Fruit fly (Drosophila melanogaster) whole organism, embryonic: ENCODE data around the gene Cfp1.
A peak's percentile ranks its signal among the peaks of the same experiment; 100 is the strongest.

Experiments
- Awh ChIP-seq: fragments of 200-800 bp; sonication (Bioruptor generic); IDR thresholded peaks from 2 replicates; pipeline ENCODE4, ENCODE4 v1.3.6; 2022; ENCODE audit warnings: missing biosample characterization, missing genetic modification characterization
- Blimp-1 ChIP-seq: fragments of 200-800 bp; sonication (Bioruptor generic); optimal IDR thresholded peaks from 3 replicates; lab custom pipeline; 2018; ENCODE audit warnings: missing biosample characterization, missing genetic modification characterization, mild to moderate bottlenecking, moderate library complexity, missing genetic modification reagents
- CG11723 ChIP-seq: fragments of 200-800 bp; sonication (Bioruptor generic); optimal IDR thresholded peaks from 2 replicates; lab custom pipeline; 2017; ENCODE audit warnings: missing biosample characterization, mild to moderate bottlenecking, missing genetic modification characterization
- CG14014 ChIP-seq: fragments of 200-800 bp; sonication (Bioruptor generic); IDR thresholded peaks from 2 replicates; pipeline ENCODE4 v1.3.6; 2022; ENCODE audit warnings: missing biosample characterization, missing genetic modification characterization
- CG14965 ChIP-seq: fragments of 200-800 bp; sonication (Bioruptor generic); optimal IDR thresholded peaks from 2 replicates; lab custom pipeline; 2016; ENCODE audit warnings: missing biosample characterization, missing genetic modification characterization, borderline replicate concordance
- CG18476 ChIP-seq: fragments of 200-800 bp; sonication (Bioruptor generic); optimal IDR thresholded peaks from 2 replicates; lab custom pipeline; 2016; ENCODE audit warnings: missing biosample characterization, mild to moderate bottlenecking, missing genetic modification characterization
- CG18599 ChIP-seq: fragments of 200-800 bp; sonication (Bioruptor generic); optimal IDR thresholded peaks from 3 replicates; lab custom pipeline; 2017; ENCODE audit warnings: missing biosample characterization, missing genetic modification characterization, mild to moderate bottlenecking, moderate library complexity, missing genetic modification reagents
- CG18619 ChIP-seq: fragments of 200-800 bp; sonication (Bioruptor generic); optimal IDR thresholded peaks from 3 replicates; lab custom pipeline; 2017; ENCODE audit warnings: missing biosample characterization, mild to moderate bottlenecking, missing genetic modification characterization
- CG2129 ChIP-seq: fragments of 200-800 bp; sonication (Bioruptor generic); IDR thresholded peaks from 2 replicates; pipeline ENCODE4 v1.3.6; 2022; ENCODE audit warnings: missing biosample characterization, missing genetic modification characterization; ENCODE audit not compliant: partially characterized antibody
- CG2712 ChIP-seq: fragments of 200-800 bp; optimal IDR thresholded peaks from 3 replicates; lab custom pipeline; 2019; ENCODE audit warnings: missing biosample characterization, mild to moderate bottlenecking, missing genetic modification characterization, moderate library complexity
- CG32767 ChIP-seq: fragments of 200-800 bp; sonication (Bioruptor generic); IDR thresholded peaks from 2 replicates; pipeline ENCODE4 v1.3.6; 2022; ENCODE audit warnings: missing biosample characterization, missing genetic modification characterization
- CG32772 ChIP-seq: fragments of 200-800 bp; sonication (Bioruptor generic); IDR thresholded peaks from 2 replicates; pipeline ENCODE4 v1.3.6; 2022; ENCODE audit warnings: missing biosample characterization, missing genetic modification characterization
- CG6813 ChIP-seq: fragments of 200-800 bp; sonication (Bioruptor generic); optimal IDR thresholded peaks from 2 replicates; lab custom pipeline; 2017; ENCODE audit warnings: missing biosample characterization, missing genetic modification characterization, mild to moderate bottlenecking, moderate library complexity, missing genetic modification reagents
- CG7839 ChIP-seq: fragments of 200-800 bp; sonication (Bioruptor generic); optimal IDR thresholded peaks from 3 replicates; lab custom pipeline; 2018; ENCODE audit warnings: missing biosample characterization, mild to moderate bottlenecking, missing genetic modification characterization, moderate library complexity
- CG7987 ChIP-seq: fragments of 200-800 bp; sonication (Bioruptor generic); optimal IDR thresholded peaks from 2 replicates; lab custom pipeline; 2018; ENCODE audit warnings: missing biosample characterization, mild to moderate bottlenecking, missing genetic modification characterization, moderate library complexity
- CG8281 ChIP-seq: fragments of 200-800 bp; sonication (Bioruptor generic); optimal IDR thresholded peaks from 2 replicates; lab custom pipeline; 2018; ENCODE audit warnings: missing biosample characterization, mild to moderate bottlenecking, missing genetic modification characterization, moderate library complexity
- CG8388 ChIP-seq: fragments of 200-800 bp; sonication (Bioruptor generic); optimal IDR thresholded peaks from 2 replicates; lab custom pipeline; 2019; ENCODE audit warnings: missing biosample characterization, mild to moderate bottlenecking, missing genetic modification characterization, moderate library complexity
- Camta ChIP-seq: fragments of 200-800 bp; sonication (Bioruptor generic); optimal IDR thresholded peaks from 2 replicates; lab custom pipeline; 2016; ENCODE audit warnings: missing biosample characterization, missing genetic modification characterization
- Deaf1 ChIP-seq: fragments of 200-800 bp; optimal IDR thresholded peaks from 3 replicates; lab custom pipeline; 2019; ENCODE audit warnings: missing biosample characterization, mild to moderate bottlenecking, missing genetic modification characterization, moderate library complexity
- Dfd ChIP-seq, 2 experiments: fragments of >200 bp; optimal IDR thresholded peaks; 2 replicates each; lab custom pipeline; 2017; ENCODE audit warnings: missing biosample characterization in 2 of 2, missing genetic modification characterization in 2 of 2
- Doc2 ChIP-seq: fragments of 200-800 bp; sonication (Bioruptor generic); IDR thresholded peaks from 2 replicates; pipeline ENCODE4 v1.3.6; 2022; ENCODE audit warnings: missing biosample characterization, missing genetic modification characterization
- Ets97D ChIP-seq: fragments of 200-800 bp; sonication (Bioruptor generic); optimal IDR thresholded peaks from 3 replicates; lab custom pipeline; 2016; ENCODE audit warnings: missing biosample characterization, missing genetic modification characterization
- GATAe ChIP-seq: fragments of 200-800 bp; sonication (Bioruptor generic); conservative IDR thresholded peaks from 2 replicates; pipeline ENCODE4 v1.3.6; 2022; ENCODE audit warnings: missing biosample characterization, missing genetic modification characterization
- HLH4C ChIP-seq: fragments of 200-800 bp; sonication (Bioruptor generic); IDR thresholded peaks from 3 replicates; pipeline ENCODE4 v1.3.6; 2022; ENCODE audit warnings: missing biosample characterization, missing genetic modification characterization; ENCODE audit not compliant: partially characterized antibody
- Hr51 ChIP-seq, 2 experiments: fragments of 200-800 bp; sonication (Bioruptor generic); optimal IDR thresholded peaks; 2 replicates in 1 of 2; 3 replicates in 1 of 2; lab custom pipeline; 2016 to 2018; ENCODE audit warnings: missing biosample characterization in 2 of 2, missing genetic modification characterization in 2 of 2, mild to moderate bottlenecking in 1 of 2, moderate library complexity in 1 of 2
- Mes4 ChIP-seq: fragments of 200-800 bp; sonication (Bioruptor generic); optimal IDR thresholded peaks from 2 replicates; lab custom pipeline; 2016; ENCODE audit warnings: missing biosample characterization, missing genetic modification characterization
- Nf-YA ChIP-seq: fragments of 200-800 bp; sonication (Bioruptor generic); IDR thresholded peaks from 2 replicates; pipeline ENCODE4 v1.3.6; 2022; ENCODE audit warnings: missing biosample characterization, missing genetic modification characterization
- Nf-YB ChIP-seq: fragments of 200-800 bp; sonication (Bioruptor generic); optimal IDR thresholded peaks from 3 replicates; lab custom pipeline; 2019; ENCODE audit warnings: missing biosample characterization, mild to moderate bottlenecking, missing genetic modification characterization, moderate library complexity
- Opbp ChIP-seq: fragments of 200-800 bp; sonication (Bioruptor generic); IDR thresholded peaks from 3 replicates; pipeline ENCODE4 v1.3.6; 2022; ENCODE audit warnings: missing biosample characterization, missing genetic modification characterization; ENCODE audit not compliant: partially characterized antibody
- Optix ChIP-seq: fragments of 200-800 bp; sonication (Bioruptor generic); IDR thresholded peaks from 3 replicates; pipeline ENCODE4 v1.3.6; 2022; ENCODE audit warnings: missing biosample characterization, missing genetic modification characterization
- Taf1 ChIP-seq: fragments of 200-800 bp; sonication (Bioruptor generic); IDR thresholded peaks from 2 replicates; pipeline ENCODE4 v1.3.6; 2022; ENCODE audit warnings: missing biosample characterization, missing genetic modification characterization
- bab2 ChIP-seq: fragments of 200-800 bp; sonication (Bioruptor generic); optimal IDR thresholded peaks from 2 replicates; lab custom pipeline; 2016; ENCODE audit warnings: missing biosample characterization, missing genetic modification characterization
- bbx ChIP-seq: fragments of 200-800 bp; sonication (Bioruptor generic); IDR thresholded peaks from 2 replicates; pipeline ENCODE4 v1.3.6; 2022; ENCODE audit warnings: missing biosample characterization, missing genetic modification characterization; ENCODE audit not compliant: partially characterized antibody
- cg ChIP-seq: fragments of 200-800 bp; sonication (Bioruptor generic); optimal IDR thresholded peaks from 3 replicates; lab custom pipeline; 2019; ENCODE audit warnings: missing biosample characterization, mild to moderate bottlenecking, missing genetic modification characterization, moderate library complexity
- chm ChIP-seq: fragments of 200-800 bp; sonication (Bioruptor generic); IDR thresholded peaks from 2 replicates; pipeline ENCODE4 v1.3.6; 2022; ENCODE audit warnings: missing biosample characterization, missing genetic modification characterization
- ci ChIP-seq: fragments of 200-800 bp; sonication (Bioruptor generic); IDR thresholded peaks from 3 replicates; pipeline ENCODE4 v1.3.6; 2022; ENCODE audit warnings: missing biosample characterization, missing genetic modification characterization
- da ChIP-seq: fragments of 200-800 bp; sonication (Bioruptor generic); optimal IDR thresholded peaks from 2 replicates; lab custom pipeline; 2016; ENCODE audit warnings: missing biosample characterization, missing genetic modification characterization
- fd64A ChIP-seq: fragments of 200-800 bp; sonication (Bioruptor generic); optimal IDR thresholded peaks from 3 replicates; lab custom pipeline; 2018; ENCODE audit warnings: missing biosample characterization, mild to moderate bottlenecking, missing genetic modification characterization
- gt ChIP-seq: fragments of 200-800 bp; sonication (Bioruptor generic); IDR thresholded peaks from 2 replicates; pipeline ENCODE4 v1.3.6; 2022; ENCODE audit warnings: missing biosample characterization, missing genetic modification characterization
- jumu ChIP-seq: fragments of 200-800 bp; sonication (Bioruptor generic); optimal IDR thresholded peaks from 3 replicates; lab custom pipeline; 2016; ENCODE audit warnings: missing biosample characterization, missing genetic modification characterization
- ken ChIP-seq: fragments of 200-800 bp; sonication (Bioruptor generic); IDR thresholded peaks from 3 replicates; pipeline ENCODE4 v1.3.6; 2022; ENCODE audit warnings: missing biosample characterization, missing genetic modification characterization
- mam ChIP-seq: fragments of 200-800 bp; sonication (Bioruptor generic); optimal IDR thresholded peaks from 3 replicates; lab custom pipeline; 2016; ENCODE audit warnings: missing biosample characterization, missing genetic modification characterization
- mirr ChIP-seq: fragments of 200-800 bp; sonication (Bioruptor generic); optimal IDR thresholded peaks from 3 replicates; lab custom pipeline; 2018; ENCODE audit warnings: missing biosample characterization, mild to moderate bottlenecking, missing genetic modification characterization
- nerfin-1 ChIP-seq: fragments of 200-800 bp; sonication (Bioruptor generic); optimal IDR thresholded peaks from 3 replicates; lab custom pipeline; 2019; ENCODE audit warnings: missing biosample characterization, mild to moderate bottlenecking, missing genetic modification characterization, moderate library complexity
- onecut ChIP-seq: fragments of 200-800 bp; sonication (Bioruptor generic); IDR thresholded peaks from 2 replicates; pipeline ENCODE4 v1.3.6; 2022; ENCODE audit warnings: missing biosample characterization, missing genetic modification characterization
- phol ChIP-seq: fragments of 200-800 bp; sonication (Bioruptor generic); optimal IDR thresholded peaks from 3 replicates; lab custom pipeline; 2018; ENCODE audit warnings: missing biosample characterization, mild to moderate bottlenecking, missing genetic modification characterization, moderate library complexity
- scrt ChIP-seq: fragments of 200-800 bp; sonication (Bioruptor generic); optimal IDR thresholded peaks from 2 replicates; lab custom pipeline; 2018; ENCODE audit warnings: missing biosample characterization, mild to moderate bottlenecking, missing genetic modification characterization, moderate library complexity
- slbo ChIP-seq: fragments of 200-800 bp; sonication (Bioruptor generic); IDR thresholded peaks from 2 replicates; pipeline ENCODE4 v1.3.6; 2022; ENCODE audit warnings: missing biosample characterization, missing genetic modification characterization
- sqz ChIP-seq: fragments of 200-800 bp; sonication (Bioruptor generic); optimal IDR thresholded peaks from 3 replicates; lab custom pipeline; 2018; ENCODE audit warnings: missing biosample characterization, mild to moderate bottlenecking, missing genetic modification characterization
- tll ChIP-seq, 2 experiments: fragments of 200-800 bp in 1 of 2; fragments of >200 bp in 1 of 2; sonication (Bioruptor generic) in 1 of 2; optimal IDR thresholded peaks; 2 replicates each; lab custom pipeline; 2017 to 2019; ENCODE audit warnings: missing biosample characterization in 2 of 2, missing genetic modification characterization in 2 of 2, mild to moderate bottlenecking in 1 of 2, moderate library complexity in 1 of 2
- twi ChIP-seq: fragments of 200-800 bp; optimal IDR thresholded peaks from 2 replicates; lab custom pipeline; 2019; ENCODE audit warnings: missing biosample characterization, mild to moderate bottlenecking, missing genetic modification characterization, moderate library complexity

Gene Cfp1

dm6 chrX:9220434-9220833 lies 52.3 kb downstream of the Cfp1 start (continued):
- TF ChIP-seq slbo (GFP tag; lab: Robert Waterston, UW), result no peak
- TF ChIP-seq CG14965 (GFP tag; lab: Kevin White, UChicago), result no peak
- peak; percentile 22 for TF ChIP-seq Blimp-1
- no peak for TF ChIP-seq da (GFP tag; lab: Kevin White, UChicago)
- TF ChIP-seq ken (GFP tag; lab: Robert Waterston, UW), result 0 out of 3 replicates have a peak, but pooled peaks have one; percentile 16
- no peak for TF ChIP-seq chm (GFP tag; lab: Robert Waterston, UW)
- TF ChIP-seq cg (GFP tag; lab: Kevin White, UChicago), result no peak
- no peak for TF ChIP-seq CG18476 (GFP tag; lab: Kevin White, UChicago)
- TF ChIP-seq Optix (GFP tag; lab: Robert Waterston, UW), result peak; percentile 51; the same call in 1 of the 3 replicates
- no peak; the same call in 1 of the 2 replicates for TF ChIP-seq CG32767
- no peak for TF ChIP-seq Deaf1
- no peak for TF ChIP-seq CG7987 (GFP tag; lab: Kevin White, UChicago)
- peak; percentile 23 for TF ChIP-seq phol (tag; lab: Kevin White, UChicago)
- no peak for TF ChIP-seq onecut
- no peak for TF ChIP-seq Nf-YA (GFP tag; lab: Robert Waterston, UW)
- no peak for TF ChIP-seq bbx
- TF ChIP-seq Camta (GFP tag; lab: Kevin White, UChicago), result no peak
- TF ChIP-seq Dfd (GFP tag; optimal IDR thresholded peaks at IDR 0.05; lab: Kevin White, UChicago), result no peak
- no peak for TF ChIP-seq CG18619 (GFP tag; lab: Kevin White, UChicago)
- no peak for TF ChIP-seq tll (GFP tag; optimal IDR thresholded peaks at IDR 0.05; lab: Kevin White, UChicago)
- no peak for TF ChIP-seq Doc2
- no peak for TF ChIP-seq nerfin-1
- no peak for TF ChIP-seq Taf1 (GFP tag; lab: Robert Waterston, UW)
- TF ChIP-seq CG2712 (tag; lab: Kevin White, UChicago), result peak; percentile 32
- no peak for TF ChIP-seq scrt (GFP tag; lab: Kevin White, UChicago)
- no peak for TF ChIP-seq Mes4
- no peak for TF ChIP-seq Awh (GFP tag; lab: Robert Waterston, UW)
- TF ChIP-seq Opbp, result no peak
- TF ChIP-seq gt (GFP tag; lab: Robert Waterston, UW), result no peak
- no peak for TF ChIP-seq mam (GFP tag; lab: Kevin White, UChicago)
- TF ChIP-seq GATAe (GFP tag; lab: Robert Waterston, UW), result no peak
- TF ChIP-seq CG32772 (GFP tag; lab: Robert Waterston, UW), result no peak
- TF ChIP-seq Nf-YB, result no peak
- no peak for TF ChIP-seq twi (tag; lab: Kevin White, UChicago)
- TF ChIP-seq CG11723, result no peak
- TF ChIP-seq mirr (GFP tag; lab: Kevin White, UChicago), result no peak
- TF ChIP-seq CG18599 (GFP tag; lab: Kevin White, UChicago), result no peak
- peak; percentile 0 for TF ChIP-seq CG8388
- peak; percentile 23 for TF ChIP-seq CG7839
- TF ChIP-seq sqz, result no peak
- no peak for TF ChIP-seq Hr51 (GFP tag; optimal IDR thresholded peaks at IDR 0.05; lab: Kevin White, UChicago)
- TF ChIP-seq HLH4C (GFP tag; lab: Robert Waterston, UW), result no peak
- TF ChIP-seq bab2 (GFP tag; lab: Kevin White, UChicago), result peak; percentile 13
- TF ChIP-seq fd64A (GFP tag; lab: Kevin White, UChicago), result no peak
- no peak for TF ChIP-seq CG6813 (GFP tag; lab: Kevin White, UChicago)
- TF ChIP-seq jumu (GFP tag; lab: Kevin White, UChicago), result no peak
- no peak for TF ChIP-seq Ets97D
- no peak for TF ChIP-seq CG2129 (GFP tag; lab: Robert Waterston, UW)
- TF ChIP-seq CG14014 (GFP tag; lab: Robert Waterston, UW), result no peak
- no peak for TF ChIP-seq CG8281 (tag; lab: Kevin White, UChicago)
- TF ChIP-seq ci, result peak; percentile 64; the same call in 1 of the 3 replicates
